Comparison of ENCODE assay signal across 4 fruit fly cellular contexts in genomic region chr2L:15304359-15304758, dm6.
A peak's percentile ranks its signal among the peaks of the same experiment; 100 is the strongest.
TF ChIP-seq lines count a peak whose summit lies in the region.

No protein-coding gene starts in this region.

- TF ChIP-seq CTCF in whole organism, embryonic (GFP tag; optimal IDR thresholded peaks at IDR 0.05; lab: Kevin White, UChicago) = no peak

TF ChIP-seq in whole organism, embryonic, 481 proteins besides CTCF, POLR2A, EP300 and RAD21:
- TF ChIP-seq tap (tag; optimal IDR thresholded peaks at IDR 0.05; lab: Kevin White, UChicago) (no peak), Antp (GFP tag; optimal IDR thresholded peaks at IDR 0.05; lab: Kevin White, UChicago) (no peak), CG12391 (tag; optimal IDR thresholded peaks at IDR 0.05; lab: Kevin White, UChicago) (no peak), E2f1 (GFP tag; IDR thresholded peaks at IDR 0.05; lab: Robert Waterston, UW) (no peak), sens (GFP tag; lab: Kevin White, UChicago) (peak; percentile 45), Drgx (GFP tag; IDR thresholded peaks at IDR 0.05; lab: Robert Waterston, UW) (peak; percentile 32; the same call in 1 of the 2 replicates), Ets65A (GFP tag; lab: Kevin White, UChicago) (peak; percentile 6), Dek (tag; optimal IDR thresholded peaks at IDR 0.05; lab: Kevin White, UChicago) (no peak), lbe (GFP tag; optimal IDR thresholded peaks at IDR 0.05; lab: Kevin White, UChicago) (peak; percentile 3)

TF ChIP-seq in whole organism, prepupa, 60 proteins besides CTCF, POLR2A, EP300 and RAD21 (continues in another document):
- TF ChIP-seq CG8119 (GFP tag; IDR thresholded peaks at IDR 0.05; lab: Robert Waterston, UW) (peak; percentile 80), CG6792 (GFP tag; optimal IDR thresholded peaks at IDR 0.05; lab: Kevin White, UChicago) (peak; percentile 62), CG31627 (GFP tag; optimal IDR thresholded peaks at IDR 0.05; lab: Kevin White, UChicago) (peak; percentile 54), CG11762 (GFP tag; optimal IDR thresholded peaks at IDR 0.05; lab: Kevin White, UChicago; ENCODE audit: insufficient read depth) (no peak), CG6854 (GFP tag; optimal IDR thresholded peaks at IDR 0.05; lab: Kevin White, UChicago) (no peak), CG3032 (tag; optimal IDR thresholded peaks at IDR 0.05; lab: Kevin White, UChicago) (peak; percentile 42), achi (GFP tag; optimal IDR thresholded peaks at IDR 0.05; lab: Kevin White, UChicago) (peak; percentile 65), CG6276 (GFP tag; optimal IDR thresholded peaks at IDR 0.05; lab: Kevin White, UChicago) (peak; percentile 73), CG11294 (GFP tag; IDR thresholded peaks at IDR 0.05; lab: Robert Waterston, UW) (no peak), dac (GFP tag; optimal IDR thresholded peaks at IDR 0.05; lab: Kevin White, UChicago) (peak; percentile 27), CG8319 (GFP tag; optimal IDR thresholded peaks at IDR 0.05; lab: Kevin White, UChicago) (peak; percentile 17), Hr39 (GFP tag; optimal IDR thresholded peaks at IDR 0.05; lab: Kevin White, UChicago) (peak; percentile 8), CG11902 (GFP tag; optimal IDR thresholded peaks at IDR 0.05; lab: Kevin White, UChicago) (no peak), Eip93F (GFP tag; optimal IDR thresholded peaks at IDR 0.05; lab: Kevin White, UChicago) (no peak), fd85E (GFP tag; optimal IDR thresholded peaks at IDR 0.05; lab: Kevin White, UChicago) (no peak), Met (GFP tag; optimal IDR thresholded peaks at IDR 0.05; lab: Kevin White, UChicago) (peak; percentile 74), CG32006 (GFP tag; optimal IDR thresholded peaks at IDR 0.05; lab: Kevin White, UChicago) (peak; percentile 83), salr (GFP tag; optimal IDR thresholded peaks at IDR 0.05; lab: Kevin White, UChicago) (peak in 1 of 2 experiments; percentile 76), pdm3 (GFP tag; optimal IDR thresholded peaks at IDR 0.05; lab: Kevin White, UChicago) (peak; percentile 62), Ets96B (tag; optimal IDR thresholded peaks at IDR 0.05; lab: Kevin White, UChicago) (peak; percentile 48), Hr38 (GFP tag; optimal IDR thresholded peaks at IDR 0.05; lab: Kevin White, UChicago) (no peak), CG34406 (GFP tag; optimal IDR thresholded peaks at IDR 0.05; lab: Kevin White, UChicago) (peak; percentile 68), CG9139 (GFP tag; optimal IDR thresholded peaks at IDR 0.05; lab: Kevin White, UChicago) (no peak), Ets21C (GFP tag; optimal IDR thresholded peaks at IDR 0.05; lab: Kevin White, UChicago) (no peak), Blimp-1 (GFP tag; optimal IDR thresholded peaks at IDR 0.05; lab: Kevin White, UChicago) (peak; percentile 29), Eip75B (GFP tag; optimal IDR thresholded peaks at IDR 0.05; lab: Kevin White, UChicago) (peak; percentile 46), ss (GFP tag; optimal IDR thresholded peaks at IDR 0.05; lab: Kevin White, UChicago) (peak in 1 of 2 experiments; percentile 12)

TF ChIP-seq in whole organism, pupa, 21 proteins besides CTCF, POLR2A, EP300 and RAD21:
- TF ChIP-seq CG15710 (tag; optimal IDR thresholded peaks at IDR 0.05; lab: Kevin White, UChicago) = peak; percentile 44
- no peak for TF ChIP-seq gl (tag; optimal IDR thresholded peaks at IDR 0.05; lab: Kevin White, UChicago)
- peak; percentile 59 for TF ChIP-seq CG17806 (tag; optimal IDR thresholded peaks at IDR 0.05; lab: Kevin White, UChicago)
- peak; percentile 41 for TF ChIP-seq D1 (tag; optimal IDR thresholded peaks at IDR 0.05; lab: Kevin White, UChicago)
- peak; percentile 25 for TF ChIP-seq CG34367 (tag; optimal IDR thresholded peaks at IDR 0.05; lab: Kevin White, UChicago)
- peak; percentile 68 for TF ChIP-seq CG8301 (tag; optimal IDR thresholded peaks at IDR 0.05; lab: Kevin White, UChicago)
- peak; percentile 66 for TF ChIP-seq CG9948 (tag; optimal IDR thresholded peaks at IDR 0.05; lab: Kevin White, UChicago)
- TF ChIP-seq CG8159 (tag; optimal IDR thresholded peaks at IDR 0.05; lab: Kevin White, UChicago) = peak; percentile 71
- peak; percentile 40 for TF ChIP-seq Pif1B (GFP tag; optimal IDR thresholded peaks at IDR 0.05; lab: Kevin White, UChicago)
- TF ChIP-seq fd96Ca (GFP tag; IDR thresholded peaks at IDR 0.05; lab: Robert Waterston, UW) = no peak
- TF ChIP-seq CG14655 (GFP tag; optimal IDR thresholded peaks at IDR 0.05; lab: Kevin White, UChicago) = peak; percentile 67
- no peak for TF ChIP-seq CG4496 (GFP tag; IDR thresholded peaks at IDR 0.05; lab: Robert Waterston, UW)
- TF ChIP-seq CG10348 (GFP tag; IDR thresholded peaks at IDR 0.05; lab: Robert Waterston, UW) = no peak
- peak; percentile 29 for TF ChIP-seq Pif1A (GFP tag; optimal IDR thresholded peaks at IDR 0.05; lab: Kevin White, UChicago)
- no peak for TF ChIP-seq Ets98B (GFP tag; IDR thresholded peaks at IDR 0.05; lab: Robert Waterston, UW)
- 0 out of 2 replicates have a peak, but pooled peaks have one; percentile 26 for TF ChIP-seq CG32121 (GFP tag; IDR thresholded peaks at IDR 0.05; lab: Robert Waterston, UW)
- TF ChIP-seq Snoo (tag; optimal IDR thresholded peaks at IDR 0.05; lab: Kevin White, UChicago) = peak; percentile 22
- TF ChIP-seq EcR (GFP tag; optimal IDR thresholded peaks at IDR 0.05; lab: Kevin White, UChicago) = no peak
TF ChIP-seq in whole organism, pupa: peak in this region for 12.

TF ChIP-seq in whole organism, wandering third instar larva, 38 proteins besides CTCF, POLR2A, EP300 and RAD21:
- TF ChIP-seq dsf (GFP tag; optimal IDR thresholded peaks at IDR 0.05; lab: Kevin White, UChicago; ENCODE audit: borderline replicate concordance) (no peak), Vsx2 (GFP tag; optimal IDR thresholded peaks at IDR 0.05; lab: Kevin White, UChicago; ENCODE audit: partially characterized antibody) (no peak), N (GFP tag; optimal IDR thresholded peaks at IDR 0.05; lab: Kevin White, UChicago) (no peak), Hr78 (GFP tag; optimal IDR thresholded peaks at IDR 0.05; lab: Kevin White, UChicago) (no peak), OdsH (GFP tag; optimal IDR thresholded peaks at IDR 0.05; lab: Kevin White, UChicago) (peak; percentile 69), h (GFP tag; optimal IDR thresholded peaks at IDR 0.05; lab: Kevin White, UChicago) (peak; percentile 74), CG9705 (GFP tag; optimal IDR thresholded peaks at IDR 0.05; lab: Kevin White, UChicago) (no peak), lola (GFP tag; optimal IDR thresholded peaks at IDR 0.05; lab: Kevin White, UChicago) (no peak), Mio (GFP tag; optimal IDR thresholded peaks at IDR 0.05; lab: Kevin White, UChicago) (no peak), tai (GFP tag; optimal IDR thresholded peaks at IDR 0.05; lab: Kevin White, UChicago) (no peak), fru (GFP tag; optimal IDR thresholded peaks at IDR 0.05; lab: Kevin White, UChicago) (peak; percentile 76), dl (GFP tag; optimal IDR thresholded peaks at IDR 0.05; lab: Kevin White, UChicago; ENCODE audit: insufficient read depth in 1 of 2, partially characterized antibody in 2 of 2) (no peak), Dif (GFP tag; optimal IDR thresholded peaks at IDR 0.05; lab: Kevin White, UChicago; ENCODE audit: partially characterized antibody) (no peak), pan (optimal IDR thresholded peaks at IDR 0.05; lab: Kevin White, UChicago) (no peak), Abd-B (GFP tag; optimal IDR thresholded peaks at IDR 0.05; lab: Kevin White, UChicago) (no peak), GATAd (GFP tag; optimal IDR thresholded peaks at IDR 0.05; lab: Kevin White, UChicago) (no peak), ey (GFP tag; optimal IDR thresholded peaks at IDR 0.05; lab: Kevin White, UChicago) (peak; percentile 23), rgr (GFP tag; optimal IDR thresholded peaks at IDR 0.05; lab: Kevin White, UChicago) (peak; percentile 53), CrebA (GFP tag; optimal IDR thresholded peaks at IDR 0.05; lab: Kevin White, UChicago; ENCODE audit: borderline replicate concordance) (no peak), Hr83 (GFP tag; optimal IDR thresholded peaks at IDR 0.05; lab: Kevin White, UChicago; ENCODE audit: poor library complexity, severe bottlenecking) (no peak), Sp1 (GFP tag; optimal IDR thresholded peaks at IDR 0.05; lab: Kevin White, UChicago) (peak; percentile 72), Jra (GFP tag; optimal IDR thresholded peaks at IDR 0.05; lab: Kevin White, UChicago) (peak; percentile 33), br (GFP tag; optimal IDR thresholded peaks at IDR 0.05; lab: Kevin White, UChicago) (peak; percentile 54), woc (GFP tag; optimal IDR thresholded peaks at IDR 0.05; lab: Kevin White, UChicago) (peak; percentile 62), HLH106 (tag; optimal IDR thresholded peaks at IDR 0.05; lab: Kevin White, UChicago) (peak; percentile 63), brk (GFP tag; optimal IDR thresholded peaks at IDR 0.05; lab: Kevin White, UChicago) (no peak), Dfd (GFP tag; optimal IDR thresholded peaks at IDR 0.05; lab: Kevin White, UChicago) (no peak), dmrt93B (GFP tag; optimal IDR thresholded peaks at IDR 0.05; lab: Kevin White, UChicago) (peak; percentile 38), jim (GFP tag; optimal IDR thresholded peaks at IDR 0.05; lab: Kevin White, UChicago) (no peak), CG32264 (GFP tag; optimal IDR thresholded peaks at IDR 0.05; lab: Kevin White, UChicago) (no peak), sv (GFP tag; optimal IDR thresholded peaks at IDR 0.05; lab: Kevin White, UChicago) (no peak), foxo (GFP tag; optimal IDR thresholded peaks at IDR 0.05; lab: Kevin White, UChicago) (peak in 1 of 2 experiments; percentile 67), Rel (GFP tag; optimal IDR thresholded peaks at IDR 0.05; lab: Kevin White, UChicago) (no peak), Rel (tag; optimal IDR thresholded peaks at IDR 0.05; lab: Kevin White, UChicago) (no peak), Myc (optimal IDR thresholded peaks at IDR 0.05; lab: Kevin White, UChicago) (no peak), sage (GFP tag; optimal IDR thresholded peaks at IDR 0.05; lab: Kevin White, UChicago) (no peak), usp (GFP tag; optimal IDR thresholded peaks at IDR 0.05; lab: Kevin White, UChicago) (no peak), psq (GFP tag; optimal IDR thresholded peaks at IDR 0.05; lab: Kevin White, UChicago) (peak; percentile 68), Hnf4 (GFP tag; optimal IDR thresholded peaks at IDR 0.05; lab: Kevin White, UChicago) (peak; percentile 28)

Comparison
In these comparisons a context has a peak if more than half of its experiments do, and no peak if none do; other contexts are left out.
1. Of the 7 proteins assayed by ChIP-seq in both whole organism, embryonic and whole organism, prepupa: peak only in whole organism, embryonic: none; only in whole organism, prepupa: Blimp-1, Hr39, Lpt and Sox102F; in both: none; in neither: 3.